Worm (Caenorhabditis elegans) whole organism, L4 larva: ENCODE measurements around the gene his-16.
A peak's percentile ranks its signal among the peaks of the same experiment; 100 is the strongest.

Experiments used
- F10B5.3 ChIP-seq: sonication (generic microtip); optimal IDR thresholded peaks from 2 replicates; lab custom pipeline; 2016; ENCODE audit warnings: mild to moderate bottlenecking, missing genetic modification characterization, missing compliant biosample characterization
- R02D3.7 ChIP-seq: fragments of 150-350 bp; sonication (generic microtip); optimal IDR thresholded peaks from 3 replicates; lab custom pipeline; 2014; ENCODE audit warnings: missing biosample characterization, missing genetic modification characterization
- Y5F2A.4 ChIP-seq: fragments of 200-800 bp; sonication (Bioruptor generic); optimal IDR thresholded peaks from 2 replicates; lab custom pipeline; 2018; ENCODE audit warnings: mild to moderate bottlenecking, missing genetic modification characterization, missing compliant biosample characterization
- Y75B8A.6 ChIP-seq: fragments of 200-800 bp; sonication (Bioruptor generic); IDR thresholded peaks from 2 replicates; pipeline ENCODE4 v1.3.6; 2022; ENCODE audit warnings: missing genetic modification reagents, missing genetic modification characterization, missing compliant biosample characterization
- ZK337.2 ChIP-seq: fragments of 200-800 bp; sonication (Bioruptor generic); IDR thresholded peaks from 2 replicates; pipeline ENCODE4 v1.3.6; 2022; ENCODE audit warnings: missing genetic modification reagents, missing genetic modification characterization, missing compliant biosample characterization
- ZK546.5 ChIP-seq, 2 experiments: sonication (generic microtip); optimal IDR thresholded peaks; 2 replicates each; lab custom pipeline; 2017; ENCODE audit warnings: missing biosample characterization in 2 of 2, missing genetic modification characterization in 2 of 2
- arid-1 ChIP-seq: fragments of 200-800 bp; sonication (Bioruptor generic); conservative IDR thresholded peaks from 2 replicates; pipeline ENCODE4 v1.3.6; 2022; ENCODE audit warnings: missing genetic modification reagents, missing genetic modification characterization, missing compliant biosample characterization
- ceh-20 ChIP-seq: fragments of 200-800 bp; sonication (Bioruptor generic); IDR thresholded peaks from 2 replicates; pipeline ENCODE4 v1.3.6; 2022; ENCODE audit warnings: missing genetic modification reagents, missing genetic modification characterization, missing compliant biosample characterization
- ceh-44 ChIP-seq: fragments of 200-800 bp; sonication (Bioruptor generic); IDR thresholded peaks from 2 replicates; pipeline ENCODE4 v1.3.6; 2022; ENCODE audit warnings: missing genetic modification reagents, missing genetic modification characterization, missing compliant biosample characterization
- daf-12 ChIP-seq: fragments of 150-350 bp; optimal IDR thresholded peaks from 2 replicates; lab custom pipeline; 2014; ENCODE audit warnings: missing biosample characterization, missing genetic modification reagents, missing genetic modification characterization
- daf-8 ChIP-seq: fragments of 200-800 bp; sonication (Bioruptor generic); IDR thresholded peaks from 2 replicates; pipeline ENCODE4 v1.3.6; 2022; ENCODE audit warnings: missing genetic modification characterization, missing compliant biosample characterization
- dmd-6 ChIP-seq: fragments of 200-800 bp; sonication (Bioruptor generic); IDR thresholded peaks from 2 replicates; pipeline ENCODE4 v1.3.6; 2022; ENCODE audit warnings: missing genetic modification reagents, missing genetic modification characterization, missing compliant biosample characterization
- dmd-8 ChIP-seq: fragments of 200-800 bp; sonication (Bioruptor generic); IDR thresholded peaks from 2 replicates; pipeline ENCODE4 v1.3.6; 2022; ENCODE audit warnings: missing genetic modification characterization, missing compliant biosample characterization
- dpl-1 ChIP-seq: fragments of 150-350 bp; optimal IDR thresholded peaks from 2 replicates; lab custom pipeline; 2014; ENCODE audit warnings: missing biosample characterization, missing genetic modification reagents, missing genetic modification characterization
- duxl-1 ChIP-seq: sonication (generic microtip); optimal IDR thresholded peaks from 2 replicates; lab custom pipeline; 2016; ENCODE audit warnings: mild to moderate bottlenecking, missing genetic modification characterization, moderate library complexity, missing compliant biosample characterization; ENCODE audit not compliant: poor library complexity
- dve-1 ChIP-seq: sonication (generic microtip); optimal IDR thresholded peaks from 2 replicates; lab custom pipeline; 2017; ENCODE audit warnings: antibody characterized with exemption, mild to moderate bottlenecking, missing genetic modification characterization, missing compliant biosample characterization; ENCODE audit not compliant: insufficient read depth
- egl-27 ChIP-seq: sonication (generic microtip); optimal IDR thresholded peaks from 3 replicates; lab custom pipeline; 2017; ENCODE audit warnings: missing biosample characterization, missing genetic modification reagents, missing genetic modification characterization
- egl-43 ChIP-seq: fragments of 200-800 bp; sonication (Bioruptor generic); IDR thresholded peaks from 2 replicates; pipeline ENCODE4 v1.3.6; 2022; ENCODE audit warnings: missing genetic modification reagents, missing genetic modification characterization, missing compliant biosample characterization
- fos-1 ChIP-seq: fragments of 150-350 bp; optimal IDR thresholded peaks from 2 replicates; lab custom pipeline; 2014; ENCODE audit warnings: missing biosample characterization, missing genetic modification characterization
- hlh-30 ChIP-seq: sonication (generic microtip); optimal IDR thresholded peaks from 2 replicates; lab custom pipeline; 2017; ENCODE audit warnings: antibody characterized with exemption, mild to moderate bottlenecking, missing genetic modification characterization, missing compliant biosample characterization; ENCODE audit not compliant: insufficient read depth
- hmg-1.1 ChIP-seq: fragments of 200-800 bp; sonication (Bioruptor generic); IDR thresholded peaks from 2 replicates; pipeline ENCODE4 v1.3.6; 2022; ENCODE audit warnings: missing genetic modification reagents, missing genetic modification characterization, missing compliant biosample characterization
- lin-1 ChIP-seq: fragments of 200-800 bp; sonication (Bioruptor generic); IDR thresholded peaks from 2 replicates; pipeline ENCODE4 v1.3.6; 2022; ENCODE audit warnings: missing genetic modification reagents, missing genetic modification characterization, missing compliant biosample characterization
- lin-39 ChIP-seq: fragments of 150-350 bp; optimal IDR thresholded peaks from 2 replicates; lab custom pipeline; 2014; ENCODE audit warnings: missing biosample characterization, missing genetic modification reagents, missing genetic modification characterization
- mep-1 ChIP-seq: fragments of 150-350 bp; sonication (generic microtip); optimal IDR thresholded peaks from 3 replicates; lab custom pipeline; 2014; ENCODE audit warnings: missing biosample characterization, missing genetic modification characterization
- nhr-10 ChIP-seq: fragments of 150-350 bp; optimal IDR thresholded peaks from 2 replicates; lab custom pipeline; 2014; ENCODE audit warnings: missing biosample characterization, missing genetic modification characterization
- nhr-11 ChIP-seq: fragments of 150-350 bp; optimal IDR thresholded peaks from 2 replicates; lab custom pipeline; 2014; ENCODE audit warnings: missing biosample characterization, missing genetic modification characterization
- nhr-25 ChIP-seq: sonication (generic microtip); optimal IDR thresholded peaks from 2 replicates; lab custom pipeline; 2017; ENCODE audit warnings: missing genetic modification characterization, mild to moderate bottlenecking, missing compliant biosample characterization, antibody characterized with exemption, moderate library complexity, borderline replicate concordance; ENCODE audit not compliant: insufficient read depth
- nhr-42 ChIP-seq: fragments of 200-800 bp; sonication (Bioruptor generic); IDR thresholded peaks from 2 replicates; pipeline ENCODE4 v1.3.6; 2022; ENCODE audit warnings: missing genetic modification characterization, missing compliant biosample characterization
- pha-4 ChIP-seq, 2 experiments: fragments of 150-350 bp in 1 of 2; fragments of 200-800 bp in 1 of 2; sonication (Bioruptor generic) in 1 of 2; IDR thresholded peaks in 1 of 2; optimal IDR thresholded peaks in 1 of 2; 2 replicates each; pipeline versions ENCODE4 v1.3.6 to Lab custom; 2014 to 2022; ENCODE audit warnings: missing genetic modification characterization in 2 of 2, missing genetic modification reagents in 2 of 2, missing biosample characterization in 1 of 2, missing compliant biosample characterization in 1 of 2
- pqm-1 ChIP-seq: sonication (generic microtip); optimal IDR thresholded peaks from 2 replicates; lab custom pipeline; 2017; ENCODE audit warnings: missing biosample characterization, missing genetic modification characterization
- saeg-2 ChIP-seq: fragments of 200-800 bp; sonication (Bioruptor generic); IDR thresholded peaks from 2 replicates; pipeline ENCODE4 v1.3.6; 2022; ENCODE audit warnings: missing genetic modification reagents, missing genetic modification characterization, missing compliant biosample characterization
- set-16 ChIP-seq: fragments of 200-800 bp; sonication (Bioruptor generic); IDR thresholded peaks from 2 replicates; pipeline ENCODE4 v1.3.6; 2022; ENCODE audit warnings: missing genetic modification reagents, missing genetic modification characterization, missing compliant biosample characterization
- snpc-4 ChIP-seq: fragments of 150-350 bp; optimal IDR thresholded peaks from 2 replicates; lab custom pipeline; 2014; ENCODE audit warnings: missing biosample characterization, missing genetic modification characterization
- spr-3 ChIP-seq: fragments of 200-800 bp; sonication (Bioruptor generic); optimal IDR thresholded peaks from 2 replicates; lab custom pipeline; 2018; ENCODE audit warnings: mild to moderate bottlenecking, missing genetic modification characterization, missing compliant biosample characterization
- tag-97 ChIP-seq: fragments of 200-800 bp; sonication (Bioruptor generic); IDR thresholded peaks from 2 replicates; pipeline ENCODE4 v1.3.6; 2022; ENCODE audit warnings: missing genetic modification characterization, missing compliant biosample characterization
- unc-62 ChIP-seq, 3 experiments: fragments of 150-350 bp in 1 of 3; sonication (generic microtip); optimal IDR thresholded peaks in 2 of 3; peaks in 1 of 3; 1 replicate in 1 of 3; 2 replicates in 2 of 3; lab custom pipeline; 2014 to 2017; ENCODE audit warnings: missing biosample characterization in 3 of 3, missing genetic modification characterization in 3 of 3, missing genetic modification reagents in 3 of 3, missing genotype in 1 of 3
- vab-7 ChIP-seq: fragments of 200-800 bp; sonication (Bioruptor generic); IDR thresholded peaks from 2 replicates; pipeline ENCODE4 v1.3.6; 2022; ENCODE audit warnings: missing genetic modification reagents, missing genetic modification characterization, missing compliant biosample characterization
- zag-1 ChIP-seq: fragments of 150-350 bp; optimal IDR thresholded peaks from 2 replicates; lab custom pipeline; 2014; ENCODE audit warnings: missing biosample characterization, missing genetic modification characterization
- zip-11 ChIP-seq: fragments of 200-800 bp; sonication (Bioruptor generic); IDR thresholded peaks from 2 replicates; pipeline ENCODE4 v1.3.6; 2022; ENCODE audit warnings: missing genetic modification characterization, missing compliant biosample characterization

Gene his-16

ce11 chrII:13789714-13790113 lies 28.2 kb downstream of the his-16 start:
- TF ChIP-seq nhr-11 (tag; lab: Kevin White, UChicago) (no peak), nhr-42 (GFP tag; lab: Robert Waterston, UW) (peak; percentile 51; the same call in 1 of the 2 replicates), ceh-20 (GFP tag; lab: Robert Waterston, UW) (no peak), unc-62 (GFP tag; optimal IDR thresholded peaks at IDR 0.05 in 1 of 2; lab: Kevin White, UChicago) (peak in 1 of 2 experiments; percentile 70), unc-62 (tag; optimal IDR thresholded peaks at IDR 0.05; lab: Kevin White, UChicago) (no peak), zip-11 (GFP tag; lab: Robert Waterston, UW) (no peak), hmg-1.1 (GFP tag; lab: Robert Waterston, UW) (no peak), egl-27 (tag; lab: Kevin White, UChicago) (no peak), mep-1 (no peak), set-16 (GFP tag; lab: Robert Waterston, UW) (0 out of 2 replicates have a peak, but pooled peaks have one; percentile 8)

- TF ChIP-seq tag-97 (GFP tag; lab: Robert Waterston, UW) (no peak), ZK546.5 (tag; optimal IDR thresholded peaks at IDR 0.05; lab: Kevin White, UChicago) (no peak), spr-3 (no peak), lin-1 (no peak), egl-27 (tag; lab: Kevin White, UChicago) (no peak), pqm-1 (tag; lab: Kevin White, UChicago) (no peak), hlh-30 (tag; lab: Kevin White, UChicago) (no peak), arid-1 (GFP tag; lab: Robert Waterston, UW) (no peak), duxl-1 (no peak), nhr-10 (tag; lab: Kevin White, UChicago) (no peak), snpc-4 (tag; lab: Kevin White, UChicago) (no peak), vab-7 (GFP tag; lab: Robert Waterston, UW) (no peak), Y5F2A.4 (GFP tag; lab: Kevin White, UChicago) (no peak), lin-39 (tag; lab: Kevin White, UChicago) (no peak), unc-62 (GFP tag; optimal IDR thresholded peaks at IDR 0.05 in 1 of 2; lab: Kevin White, UChicago) (no peak), unc-62 (tag; optimal IDR thresholded peaks at IDR 0.05; lab: Kevin White, UChicago) (no peak), dpl-1 (GFP tag; lab: Kevin White, UChicago) (no peak), nhr-25 (tag; lab: Kevin White, UChicago) (no peak), saeg-2 (GFP tag; lab: Robert Waterston, UW) (no peak)
Observed at ce11 chrII:13788813-13789212, 29.1 kb downstream of the his-16 start.

- TF ChIP-seq dmd-8 (no peak), pqm-1 (tag; lab: Kevin White, UChicago) (no peak), daf-12 (tag; lab: Kevin White, UChicago) (no peak), unc-62 (GFP tag; optimal IDR thresholded peaks at IDR 0.05 in 1 of 2; lab: Kevin White, UChicago) (peak in 1 of 2 experiments; percentile 91), unc-62 (tag; optimal IDR thresholded peaks at IDR 0.05; lab: Kevin White, UChicago) (no peak), nhr-11 (tag; lab: Kevin White, UChicago) (no peak), saeg-2 (GFP tag; lab: Robert Waterston, UW) (no peak)
Observed at ce11 chrII:13786899-13787298, 31.0 kb downstream of the his-16 start.

ce11 chrII:13785582-13785981 lies 32.4 kb downstream of the his-16 start:
- TF ChIP-seq egl-43 (GFP tag; lab: Robert Waterston, UW) (peak; percentile 58; the same call in 1 of the 2 replicates), set-16 (GFP tag; lab: Robert Waterston, UW) (peak; percentile 98), Y75B8A.6 (no peak), saeg-2 (GFP tag; lab: Robert Waterston, UW) (0 out of 2 replicates have a peak, but pooled peaks have one; percentile 6), pha-4 (GFP tag; IDR thresholded peaks at IDR 0.05; lab: Robert Waterston, UW) (peak; percentile 32; the same call in 1 of the 2 replicates), pha-4 (tag; optimal IDR thresholded peaks at IDR 0.05; lab: Kevin White, UChicago) (no peak)

- TF ChIP-seq fos-1 (tag; lab: Kevin White, UChicago) (no peak), ZK337.2 (GFP tag; lab: Robert Waterston, UW) (no peak), F10B5.3 (no peak), duxl-1 (no peak), zag-1 (no peak), mep-1 (no peak), daf-8 (GFP tag; lab: Robert Waterston, UW) (no peak), dve-1 (tag; lab: Kevin White, UChicago) (no peak), R02D3.7 (no peak), dmd-6 (no peak), Y75B8A.6 (no peak), ceh-44 (GFP tag; lab: Robert Waterston, UW) (no peak)
- TF ChIP-seq, all 104 proteins: peak for 0
Observed at ce11 chrII:13783880-13784279, 34.1 kb downstream of the his-16 start, which contains the start of gene C01B9.4. Gene C01B9.4, minus strand, starts transcription at chrII:13783980.
